Fruit fly (Drosophila melanogaster): Measurements from ENCODE around the gene CG3706.
A peak's percentile ranks its signal among the peaks of the same experiment; 100 is the strongest.

Gene CG3706

dm6 chrX:935049-935900 is 3.0 kb upstream of the CG3706 start, which contains the start of gene TRAM (continued):
- TF ChIP-seq HLH54F (GFP tag; optimal IDR thresholded peaks at IDR 0.05), result peak; percentile 98
- peak; percentile 96 for TF ChIP-seq CG6175 (GFP tag; IDR thresholded peaks at IDR 0.05)
- peak; percentile 90 for TF ChIP-seq Bgb (GFP tag; IDR thresholded peaks at IDR 0.05; ENCODE audit: partially characterized antibody)
- peak; percentile 99 for TF ChIP-seq mam (GFP tag; optimal IDR thresholded peaks at IDR 0.05)
- TF ChIP-seq CG15073 (GFP tag; optimal IDR thresholded peaks at IDR 0.05), result peak; percentile 83
- peak; percentile 98 for TF ChIP-seq Mad (GFP tag; optimal IDR thresholded peaks at IDR 0.05)
- peak; percentile 99 for TF ChIP-seq CG17829 (tag; optimal IDR thresholded peaks at IDR 0.05)
- peak; percentile 95 for TF ChIP-seq nau (GFP tag; optimal IDR thresholded peaks at IDR 0.05)
- peak; percentile 76 for TF ChIP-seq Deaf1 (tag; optimal IDR thresholded peaks at IDR 0.05)
- no peak for TF ChIP-seq sqz (GFP tag; optimal IDR thresholded peaks at IDR 0.05)
- TF ChIP-seq gcm (GFP tag; optimal IDR thresholded peaks at IDR 0.05), result peak; percentile 97
- TF ChIP-seq CG10979 (tag; optimal IDR thresholded peaks at IDR 0.05), result peak; percentile 97
- TF ChIP-seq cato (GFP tag; optimal IDR thresholded peaks at IDR 0.05; ENCODE audit: borderline replicate concordance), result peak; percentile 95
- peak; percentile 98 for TF ChIP-seq pnt (GFP tag; optimal IDR thresholded peaks at IDR 0.05)
- TF ChIP-seq CG17361 (GFP tag; IDR thresholded peaks at IDR 0.05), result peak; percentile 97
- TF ChIP-seq lilli (GFP tag; optimal IDR thresholded peaks at IDR 0.05), result peak; percentile 99
- TF ChIP-seq CG7786 (GFP tag; optimal IDR thresholded peaks at IDR 0.05), result peak; percentile 98
- TF ChIP-seq Eip74EF (GFP tag; optimal IDR thresholded peaks at IDR 0.05), result peak in 1 of 2 experiments; percentile 89
- peak; percentile 95 for TF ChIP-seq CG6683 (GFP tag; optimal IDR thresholded peaks at IDR 0.05)
- TF ChIP-seq scrt (GFP tag; optimal IDR thresholded peaks at IDR 0.05), result peak; percentile 94
- TF ChIP-seq unc-4 (GFP tag; IDR thresholded peaks at IDR 0.05; ENCODE audit: partially characterized antibody), result peak; percentile 82
- TF ChIP-seq CG2202 (tag; optimal IDR thresholded peaks at IDR 0.05), result peak; percentile 96
- peak; percentile 92 for TF ChIP-seq Kr (GFP tag; optimal IDR thresholded peaks at IDR 0.05)
- peak; percentile 95 for TF ChIP-seq Hand (GFP tag; optimal IDR thresholded peaks at IDR 0.05)
- peak; percentile 97 for TF ChIP-seq CG12299 (tag; optimal IDR thresholded peaks at IDR 0.05)
- peak; percentile 97 for TF ChIP-seq CG4820 (GFP tag; optimal IDR thresholded peaks at IDR 0.05)
- no peak for TF ChIP-seq chinmo (GFP tag; IDR thresholded peaks at IDR 0.05; ENCODE audit: partially characterized antibody)
- TF ChIP-seq Asciz (GFP tag; optimal IDR thresholded peaks at IDR 0.05), result peak; percentile 94
- peak; percentile 99 for TF ChIP-seq CG3847 (GFP tag; IDR thresholded peaks at IDR 0.05)
- TF ChIP-seq CG34422 (GFP tag; IDR thresholded peaks at IDR 0.05), result peak; percentile 99
- peak; percentile 97 for TF ChIP-seq CG3838 (GFP tag; optimal IDR thresholded peaks at IDR 0.05)
- no peak for TF ChIP-seq yki (optimal IDR thresholded peaks at IDR 0.05)
- TF ChIP-seq CG9817 (tag; optimal IDR thresholded peaks at IDR 0.05), result peak; percentile 99
- peak; percentile 99 for TF ChIP-seq Xrp1 (GFP tag; IDR thresholded peaks at IDR 0.05)
- peak; percentile 96 for TF ChIP-seq CG31441 (GFP tag; IDR thresholded peaks at IDR 0.05)
- peak; percentile 91 for TF ChIP-seq CG10274 (GFP tag; optimal IDR thresholded peaks at IDR 0.05)
- TF ChIP-seq CoRest (tag; optimal IDR thresholded peaks at IDR 0.05), result peak; percentile 98
- peak; percentile 99 for TF ChIP-seq zfh1 (GFP tag; IDR thresholded peaks at IDR 0.05)
- TF ChIP-seq CG11093 (GFP tag; IDR thresholded peaks at IDR 0.05), result peak; percentile 98
- TF ChIP-seq Lpt (GFP tag; optimal IDR thresholded peaks at IDR 0.05), result no peak
- TF ChIP-seq CG3163 (GFP tag; optimal IDR thresholded peaks at IDR 0.05), result peak; percentile 91
- TF ChIP-seq tll (GFP tag; optimal IDR thresholded peaks at IDR 0.05), result peak; percentile 40 to 72
- TF ChIP-seq zen2 (GFP tag; IDR thresholded peaks at IDR 0.05; ENCODE audit: partially characterized antibody), result peak; percentile 67
- peak; percentile 70 for TF ChIP-seq gfzf (GFP tag; optimal IDR thresholded peaks at IDR 0.05)
- TF ChIP-seq CG6254 (GFP tag; optimal IDR thresholded peaks at IDR 0.05), result peak; percentile 94
- TF ChIP-seq dati (GFP tag; IDR thresholded peaks at IDR 0.05), result peak; percentile 98
- TF ChIP-seq tx (GFP tag; optimal IDR thresholded peaks at IDR 0.05), result peak; percentile 98
- TF ChIP-seq zfh2 (GFP tag; optimal IDR thresholded peaks at IDR 0.05), result peak; percentile 98

All from whole organism, embryonic.